Fruit fly (Drosophila melanogaster) whole organism, larva: ENCODE data around the gene ATPsynE.

Experiments used
- noc ChIP-seq: fragments of 200-800 bp; sonication (Bioruptor generic); optimal IDR thresholded peaks from 3 replicates; lab custom pipeline; 2019; ENCODE audit warnings: missing biosample characterization, mild to moderate bottlenecking, missing genetic modification characterization, moderate library complexity

Gene ATPsynE

DNA sequence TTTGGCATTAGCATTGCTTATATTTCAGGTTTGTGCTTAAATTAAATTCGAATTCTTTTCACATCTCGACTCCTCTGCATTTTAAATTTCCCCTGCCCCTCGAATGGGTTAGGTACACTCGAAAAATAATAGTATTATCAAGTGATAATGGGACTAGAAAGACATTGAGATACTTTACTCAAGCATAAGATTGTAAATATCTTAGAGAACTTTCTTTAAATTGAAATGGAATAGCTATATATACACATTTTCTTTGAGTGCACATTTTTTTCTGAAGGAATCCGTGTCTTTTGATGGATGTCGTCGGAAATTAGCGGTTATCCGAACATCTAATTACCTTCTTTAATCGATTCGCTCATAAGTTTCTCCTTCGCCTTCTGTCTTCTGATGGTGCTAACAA is 15.7 kb upstream of the ATPsynE start:
- TF ChIP-seq noc = peak; percentile 30

DNA sequence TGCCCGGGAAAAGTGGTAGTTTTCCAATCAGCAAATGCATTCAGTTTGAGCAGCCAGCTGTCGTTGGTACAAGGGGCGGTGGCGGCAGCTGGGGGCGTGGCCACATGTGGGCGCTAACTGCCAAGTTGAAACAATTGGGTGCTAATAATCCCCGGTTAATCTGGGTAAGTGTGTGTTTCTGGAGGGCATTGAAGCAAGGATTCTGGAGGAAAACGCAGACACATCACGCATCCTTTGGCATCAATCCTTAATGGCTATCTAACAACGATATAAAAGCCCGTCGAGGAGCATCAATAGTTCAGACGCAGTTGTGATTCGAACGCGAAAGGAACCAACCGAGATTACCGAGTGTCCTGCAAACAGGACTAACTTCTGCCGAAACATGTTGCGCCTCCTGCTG is 12.2 kb upstream of the ATPsynE start, which contains the start of gene Crz:
Crz (plus strand) TSS at position 301 of the 400 bp plus-strand sequence.
- TF ChIP-seq noc = no peak

DNA sequence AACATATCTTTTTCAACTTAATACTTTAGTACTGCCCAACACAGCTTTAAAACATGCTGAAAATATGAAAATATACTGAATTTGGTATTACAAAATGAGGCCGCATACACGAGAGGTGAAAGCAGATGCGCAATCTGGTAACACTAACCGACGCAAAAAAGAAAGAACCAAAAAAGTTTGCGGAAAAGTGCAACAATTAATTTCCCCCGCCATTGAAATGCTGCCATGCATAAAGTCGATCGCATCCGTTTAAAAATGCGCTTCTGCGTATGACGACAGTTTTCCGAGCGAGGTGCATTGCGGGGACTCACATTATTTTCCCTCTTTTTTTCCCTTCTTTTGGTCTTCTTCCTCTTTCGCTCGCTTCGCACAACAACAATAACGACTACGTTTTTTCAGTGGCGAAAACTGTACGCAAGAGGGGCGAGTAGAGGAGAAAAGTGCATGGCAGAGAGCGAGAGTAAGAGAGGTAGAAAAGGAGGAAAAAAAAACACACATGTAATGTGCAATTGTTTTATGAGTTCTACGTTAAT is 10.8 kb upstream of the ATPsynE start, which contains the start of gene Set8:
Set8 (plus strand) TSS at position 127 of the 533 bp plus-strand sequence.
- TF ChIP-seq noc = no peak

DNA sequence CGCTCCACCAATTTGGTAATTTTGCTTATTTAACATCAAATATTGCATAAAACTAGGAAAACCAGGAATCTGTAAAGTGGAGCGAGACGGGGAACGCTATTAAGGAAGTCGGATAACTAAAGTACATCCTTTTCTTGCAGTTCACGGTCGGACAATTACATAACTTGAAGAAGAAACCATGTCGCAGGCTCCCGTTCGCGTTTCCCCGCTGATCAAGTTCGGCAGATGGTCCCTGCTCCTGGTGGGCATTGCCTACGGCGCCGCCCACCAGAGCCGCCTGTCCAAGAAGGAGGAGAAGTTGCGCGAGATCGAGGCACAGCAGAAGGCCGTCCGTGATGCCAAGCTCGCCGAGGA is 343 bp downstream of the ATPsynE start:
- no peak for TF ChIP-seq noc

DNA sequence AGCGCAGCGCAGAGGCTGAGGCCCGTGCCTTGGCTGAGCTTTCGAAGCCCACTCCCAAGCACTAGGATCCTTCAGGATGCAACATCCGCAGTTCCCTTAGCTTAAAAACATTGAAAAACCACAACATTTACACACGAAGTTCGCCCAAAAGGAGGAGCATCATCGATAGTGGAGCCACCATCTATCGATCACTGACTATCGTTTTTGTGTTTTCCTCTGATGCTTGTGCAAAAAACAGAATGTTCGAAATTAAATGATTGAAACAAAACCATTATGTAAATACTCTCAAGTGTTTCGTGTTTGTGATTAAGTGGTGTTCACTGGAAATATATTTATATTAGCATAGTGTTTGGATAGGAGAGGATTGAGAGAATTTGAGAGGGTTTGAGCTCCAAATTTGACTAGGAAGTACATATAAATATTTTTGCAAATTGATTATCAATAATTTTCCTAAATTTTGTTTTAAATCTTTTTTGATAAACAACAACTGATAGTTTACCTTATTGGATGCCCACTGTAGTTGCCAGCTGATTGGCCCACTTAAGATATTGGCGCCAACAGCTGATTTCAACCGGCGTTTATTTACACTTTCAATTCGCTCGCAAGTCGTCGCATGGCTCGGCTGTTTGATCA is 841 bp downstream of the ATPsynE start, which contains the start of gene spn-B:
spn-B (plus strand) TSS at position 580 of the 633 bp plus-strand sequence.
- TF ChIP-seq noc = peak; percentile 85

DNA sequence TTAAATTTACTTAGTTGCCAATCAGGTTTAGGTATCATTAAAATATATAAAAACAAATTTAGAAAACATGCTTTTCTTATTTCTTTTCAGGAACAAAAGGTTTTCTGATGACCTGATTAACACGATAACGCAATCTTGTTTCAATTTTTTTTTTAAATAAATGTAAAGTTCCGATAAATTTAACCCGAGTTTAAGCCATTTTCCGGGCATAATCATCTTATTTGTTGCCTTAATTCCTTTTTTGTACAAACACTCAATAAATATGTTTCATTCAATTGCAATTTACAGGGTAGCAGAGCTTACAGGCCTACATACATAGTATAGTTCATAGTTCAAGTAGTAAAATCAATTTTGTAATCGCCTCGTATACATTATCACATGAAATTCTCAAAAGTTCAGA is 2.8 kb downstream of the ATPsynE start:
- no peak for TF ChIP-seq noc

DNA sequence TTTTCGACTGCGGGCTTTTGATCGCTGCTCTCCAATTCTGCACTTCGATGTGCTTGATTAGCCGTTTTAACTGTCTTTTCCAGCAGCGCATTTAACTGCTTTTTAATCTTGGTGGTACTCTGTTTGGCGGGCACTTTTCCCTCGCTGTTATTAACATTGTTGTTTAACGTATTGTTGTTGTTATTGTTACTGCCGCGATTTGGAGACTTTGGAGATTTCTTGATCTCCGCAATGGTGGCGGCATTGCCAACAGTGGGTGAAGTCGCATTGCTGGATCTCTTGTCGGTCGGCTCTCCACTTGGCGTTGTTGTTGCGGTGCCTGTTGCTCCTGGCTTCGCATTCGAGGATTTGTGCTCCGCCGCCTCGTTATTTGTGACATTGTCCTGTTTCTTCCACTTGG is 3.9 kb downstream of the ATPsynE start:
- no peak for TF ChIP-seq noc

DNA sequence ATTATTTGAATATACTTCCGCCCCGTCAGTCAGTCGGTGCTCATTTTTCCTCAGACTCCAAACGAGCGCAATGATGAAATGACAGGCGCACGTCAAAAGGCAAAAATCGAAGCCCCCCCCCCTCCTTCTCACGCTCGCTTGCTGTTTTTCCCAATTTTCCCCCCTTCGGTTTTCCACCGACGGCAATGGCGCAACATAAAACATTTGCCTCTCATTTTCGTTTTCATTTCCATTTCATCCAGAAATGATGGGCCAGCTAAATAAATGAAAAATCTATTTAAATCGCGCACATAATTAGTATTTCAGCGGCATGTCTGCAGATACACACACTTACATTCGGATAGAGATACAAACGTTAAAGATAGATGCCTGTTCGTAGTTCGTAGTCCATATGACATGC is 4.7 kb downstream of the ATPsynE start:
- no peak for TF ChIP-seq noc

DNA sequence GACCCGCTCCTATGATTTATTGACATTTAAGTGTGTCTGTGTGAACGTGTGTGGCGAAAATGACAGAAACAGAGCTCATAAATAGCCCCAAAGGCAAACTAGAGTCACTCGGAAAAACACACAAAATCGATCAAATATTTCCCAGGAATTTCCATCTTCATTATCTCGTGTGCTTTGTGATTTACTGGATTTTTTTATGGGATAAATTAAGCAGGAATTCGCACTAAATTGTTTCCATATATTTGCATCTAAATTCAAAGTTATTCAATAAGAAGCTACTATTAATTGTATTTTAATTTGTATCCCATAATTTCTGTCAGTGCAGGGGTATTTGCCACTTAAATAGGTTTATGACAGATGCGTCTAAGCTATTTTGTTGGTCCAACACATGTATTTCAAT is 6.0 kb downstream of the ATPsynE start:
- no peak for TF ChIP-seq noc

DNA sequence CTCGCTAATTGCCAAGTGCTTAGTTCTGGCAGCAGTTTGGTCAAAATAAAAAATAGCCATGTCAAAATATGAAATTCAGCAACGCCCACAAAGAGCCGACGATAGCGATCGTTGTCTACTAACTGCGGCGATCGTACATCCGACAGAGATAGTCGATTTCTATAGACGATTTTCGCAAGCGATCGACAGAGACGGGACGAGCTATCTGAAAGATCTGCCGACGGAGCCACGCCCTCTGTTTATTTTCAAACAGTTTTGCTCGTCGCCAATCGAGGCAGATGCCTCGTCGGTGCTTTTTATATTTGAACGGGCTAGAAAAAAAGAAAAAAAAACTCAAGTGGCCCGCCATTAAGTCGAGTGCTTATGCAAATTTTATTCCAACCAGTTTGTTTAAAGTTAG is 8.8 kb downstream of the ATPsynE start:
- TF ChIP-seq noc = no peak

DNA sequence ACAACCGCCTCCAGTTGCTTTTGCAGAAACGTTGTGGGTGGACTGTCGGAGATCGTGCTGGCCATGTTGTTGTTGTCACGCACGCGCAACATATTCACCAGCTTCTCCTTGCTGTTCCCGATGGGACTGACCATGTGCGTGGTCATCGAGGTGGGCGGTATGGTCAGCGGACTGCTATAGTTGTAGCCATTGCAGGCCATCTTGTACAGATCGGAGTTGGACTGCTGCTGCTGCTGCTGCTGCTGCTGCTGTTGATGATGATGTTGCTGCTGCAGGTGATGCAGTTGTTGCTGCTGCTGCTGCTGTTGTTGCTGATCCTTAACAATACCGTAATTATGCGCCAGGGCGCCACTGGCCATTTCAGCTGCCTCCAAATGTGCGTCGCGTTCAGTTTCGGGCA is 18.0 kb downstream of the ATPsynE start:
- TF ChIP-seq noc = no peak

DNA sequence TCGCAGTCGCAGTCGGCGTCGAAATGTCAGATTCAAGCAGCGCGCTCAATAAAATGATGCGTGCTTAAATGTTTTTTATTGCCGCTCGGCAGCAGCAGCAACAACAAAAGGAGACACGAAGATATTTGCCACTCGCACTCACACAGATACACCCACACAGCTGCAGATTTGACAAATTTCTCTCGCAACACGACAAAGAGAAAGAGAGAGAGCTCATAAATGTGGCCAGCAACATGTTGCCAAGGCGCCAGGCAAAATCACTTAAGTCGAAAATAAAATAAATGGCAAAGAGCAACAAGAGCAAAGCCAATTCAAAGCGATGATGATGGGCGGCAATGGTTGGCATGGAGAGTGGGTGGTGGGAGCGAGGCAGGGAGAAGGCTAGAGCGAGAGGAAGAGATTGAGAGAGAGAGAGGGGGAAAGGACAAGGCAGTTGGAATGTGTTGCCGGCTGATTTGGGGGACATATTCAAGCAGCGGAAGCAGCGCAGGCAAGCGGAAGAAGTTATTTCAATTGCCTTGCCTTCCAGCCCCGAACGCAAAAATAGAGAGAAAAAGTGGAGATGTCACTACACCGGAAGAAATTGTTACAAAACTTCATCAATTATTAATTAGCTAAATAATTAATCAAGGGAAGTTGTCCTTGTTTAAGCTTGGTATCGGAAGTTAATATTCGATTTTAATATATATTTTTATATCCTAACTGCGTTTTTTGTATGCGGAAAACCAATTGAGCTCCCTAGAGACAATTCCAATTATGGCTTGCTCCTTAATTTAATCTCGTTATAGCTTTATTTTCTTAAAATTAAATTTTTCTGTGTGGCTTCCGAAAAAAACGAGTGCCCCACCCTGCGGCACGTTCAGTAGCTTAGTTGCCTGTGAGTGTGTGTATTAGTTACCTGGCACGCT is 20.3 kb downstream of the ATPsynE start:
- TF ChIP-seq noc = no peak

DNA sequence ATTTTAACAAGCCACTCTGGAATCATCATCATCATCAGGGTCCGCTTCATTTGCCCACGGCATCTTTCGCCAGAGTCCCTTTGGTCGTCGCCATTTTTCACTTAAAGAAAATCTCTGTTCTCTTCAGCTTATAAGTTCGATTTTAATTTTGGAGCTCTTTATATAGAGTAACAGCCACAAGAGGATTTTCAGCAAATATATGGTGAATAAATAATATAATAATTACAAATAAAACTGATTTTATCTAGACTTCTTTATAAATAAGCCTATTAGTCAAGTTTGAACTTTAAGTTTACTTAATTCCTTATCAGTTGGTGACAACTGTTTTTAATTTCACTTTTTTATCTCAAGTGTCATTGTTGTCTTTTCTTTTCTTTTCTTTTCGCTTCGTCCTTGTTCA is 21.7 kb downstream of the ATPsynE start:
- TF ChIP-seq noc = no peak

DNA sequence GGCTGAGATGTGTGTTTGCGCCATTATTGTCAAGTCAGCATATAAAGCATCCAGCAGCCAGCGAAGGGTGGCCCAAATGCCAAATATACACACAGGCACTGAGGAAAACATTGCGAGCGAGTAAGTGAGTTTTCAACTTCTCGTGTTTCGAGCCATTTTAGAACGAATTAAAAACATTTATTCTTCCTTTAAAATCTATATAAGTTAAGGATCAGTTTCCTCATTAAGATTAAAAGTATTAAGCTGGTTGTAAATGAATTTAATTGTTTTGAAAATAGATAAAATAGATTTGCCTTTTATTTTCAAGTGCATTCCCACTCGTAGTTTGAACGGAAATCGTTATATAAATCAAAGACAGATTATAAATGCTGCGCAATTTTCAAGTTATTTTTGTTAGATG is 24.7 kb downstream of the ATPsynE start:
- no peak for TF ChIP-seq noc

DNA sequence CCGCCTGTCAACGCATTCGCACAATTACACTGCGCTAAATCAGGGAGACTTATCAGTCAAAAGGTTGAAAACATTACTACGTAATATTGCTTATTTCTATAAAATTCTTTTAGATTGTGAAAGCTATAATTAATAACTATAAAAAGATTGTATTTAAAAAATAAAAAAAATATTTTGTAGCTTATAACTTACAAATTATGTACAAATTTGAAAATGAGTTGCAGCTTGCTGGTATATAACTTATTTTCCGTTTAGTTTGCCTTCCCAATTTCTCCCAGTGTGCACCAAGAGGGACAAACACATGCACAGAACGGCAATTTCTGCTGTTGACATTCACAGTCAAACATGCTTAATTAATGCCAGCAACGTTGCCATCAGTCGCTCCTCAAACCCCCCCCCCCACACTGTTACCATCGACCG is 27.0 kb downstream of the ATPsynE start:
- TF ChIP-seq noc = peak; percentile 63

DNA sequence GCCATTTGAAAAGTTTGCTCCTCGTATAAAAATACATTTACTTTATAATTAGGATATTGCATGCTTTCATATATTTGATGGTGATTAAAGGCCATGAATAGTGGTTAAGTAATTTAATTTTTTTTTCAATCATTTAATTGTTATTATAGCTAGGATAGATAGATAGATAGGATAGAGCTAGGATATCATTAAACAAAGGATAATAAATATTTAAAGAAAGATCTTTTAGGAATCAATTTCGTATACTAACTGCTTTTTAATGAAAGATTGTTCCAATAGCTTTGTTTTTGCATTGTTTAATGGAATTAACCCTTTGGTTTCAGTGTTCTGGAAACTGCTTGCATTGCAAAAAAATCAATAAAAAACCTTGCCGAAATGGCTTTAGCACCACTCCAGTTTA is 27.9 kb downstream of the ATPsynE start:
- no peak for TF ChIP-seq noc

DNA sequence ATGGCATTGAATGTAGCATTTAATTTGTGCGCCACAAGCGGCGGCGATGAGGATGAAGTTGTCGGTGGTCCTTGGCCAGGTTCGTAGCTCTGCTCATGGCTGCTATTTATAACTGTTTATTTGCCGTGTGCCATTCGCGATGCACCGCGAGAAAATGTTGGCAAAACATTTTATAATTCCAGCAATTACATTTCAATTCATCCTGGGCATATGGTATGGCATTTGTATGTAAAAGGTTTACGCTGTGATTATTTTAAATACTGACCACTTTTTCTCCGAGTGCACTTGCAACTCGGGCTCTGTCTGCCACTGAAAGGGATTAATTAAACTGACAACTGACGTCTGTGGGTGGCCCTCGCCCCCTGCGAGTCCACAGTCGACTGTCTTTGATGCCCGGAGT is 29.9 kb downstream of the ATPsynE start:
- no peak for TF ChIP-seq noc

DNA sequence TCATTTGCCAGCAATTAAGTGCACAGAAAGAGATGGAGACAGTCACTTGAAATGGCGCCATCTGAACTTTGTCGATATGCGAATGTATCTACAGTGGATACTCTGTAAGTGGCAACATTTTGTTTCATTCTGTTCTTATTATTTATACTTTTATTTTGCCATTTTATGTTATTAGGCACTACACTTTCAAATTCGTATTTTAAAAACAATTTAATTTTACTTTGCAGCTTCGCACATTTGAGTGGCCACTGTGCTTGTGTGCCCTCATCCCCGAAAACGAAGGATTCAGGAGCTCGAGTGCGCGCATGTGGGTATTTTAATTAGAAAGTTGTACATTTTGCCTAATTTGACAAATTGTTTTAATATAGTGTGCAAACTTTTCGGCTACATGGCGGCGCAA is 30.7 kb downstream of the ATPsynE start:
- TF ChIP-seq noc = peak; percentile 6
